Worm (Caenorhabditis elegans) whole organism, mixed stage, embryonic: ENCODE results near the gene Y32B12B.2.

ENCODE experiments used
- bed-3 ChIP-seq: fragments of 200-800 bp; sonication (Bioruptor generic); optimal IDR thresholded peaks from 3 replicates; lab custom pipeline; 2018; ENCODE audit warnings: mild to moderate bottlenecking, missing genetic modification characterization, moderate library complexity, missing compliant biosample characterization
- lsy-2 ChIP-seq: fragments of 150-350 bp; optimal IDR thresholded peaks from 2 replicates; lab custom pipeline; 2014; ENCODE audit warnings: missing biosample characterization, missing genetic modification characterization
- pha-4 ChIP-seq: fragments of 150-350 bp; optimal IDR thresholded peaks from 2 replicates; lab custom pipeline; 2018; ENCODE audit warnings: missing biosample characterization, missing genetic modification reagents, missing genetic modification characterization
- snpc-4 ChIP-seq: fragments of 150-350 bp; optimal IDR thresholded peaks from 2 replicates; lab custom pipeline; 2014; ENCODE audit warnings: missing biosample characterization, missing genetic modification characterization
- zip-8 ChIP-seq: fragments of 150-350 bp; optimal IDR thresholded peaks from 2 replicates; lab custom pipeline; 2014; ENCODE audit warnings: missing biosample characterization, missing genetic modification characterization

ce11 chrV:16503164-16503563 is 35.0 kb upstream of the Y32B12B.2 start, which contains the start of gene F36D3.14:
- no peak for TF ChIP-seq snpc-4
- no peak for TF ChIP-seq lsy-2 (tag; lab: Kevin White, UChicago)
- no peak for TF ChIP-seq bed-3 (GFP tag; lab: Kevin White, UChicago)
- TF ChIP-seq pha-4 (tag; lab: Kevin White, UChicago) = no peak
- TF ChIP-seq zip-8 (tag; lab: Kevin White, UChicago) = no peak
